Worm (Caenorhabditis elegans) whole organism, midembryonic: ENCODE data around the gene C28D4.18.

Experiments used
- T22C8.4 ChIP-seq: fragments of 200-800 bp; sonication (Bioruptor generic); IDR thresholded peaks from 2 replicates; pipeline ENCODE4 v1.3.6; 2022; ENCODE audit warnings: missing genetic modification characterization, missing compliant biosample characterization
- cog-1 ChIP-seq: sonication (generic microtip); optimal IDR thresholded peaks from 2 replicates; lab custom pipeline; 2016; ENCODE audit warnings: missing genetic modification characterization, missing compliant biosample characterization
- flt-1 ChIP-seq: fragments of 200-800 bp; sonication (Bioruptor generic); IDR thresholded peaks from 2 replicates; pipeline ENCODE4 v1.3.6; 2022; ENCODE audit warnings: missing genetic modification characterization, missing compliant biosample characterization
- klf-2 ChIP-seq: fragments of 200-800 bp; sonication (Bioruptor generic); conservative IDR thresholded peaks from 2 replicates; pipeline ENCODE4 v1.3.6; 2022; ENCODE audit warnings: missing genetic modification reagents, missing genetic modification characterization, missing compliant biosample characterization
- med-1 ChIP-seq: sonication (generic microtip); optimal IDR thresholded peaks from 2 replicates; lab custom pipeline; 2017; ENCODE audit warnings: missing genetic modification characterization, mild to moderate bottlenecking, missing compliant biosample characterization, antibody characterized with exemption, missing genetic modification reagents; ENCODE audit not compliant: insufficient read depth
- ref-1 ChIP-seq: fragments of 200-800 bp; sonication (Bioruptor generic); conservative IDR thresholded peaks from 2 replicates; pipeline ENCODE4 v1.3.6; 2022; ENCODE audit warnings: missing genetic modification reagents, missing genetic modification characterization, missing compliant biosample characterization
- tab-1 ChIP-seq: fragments of 200-800 bp; sonication (Bioruptor generic); IDR thresholded peaks from 2 replicates; pipeline ENCODE4 v1.3.6; 2022; ENCODE audit warnings: missing genetic modification characterization, missing compliant biosample characterization
- ztf-23 ChIP-seq: fragments of 200-800 bp; sonication (Bioruptor generic); IDR thresholded peaks from 2 replicates; pipeline ENCODE4 v1.3.6; 2022; ENCODE audit warnings: missing genetic modification reagents, missing genetic modification characterization, missing compliant biosample characterization
- ztf-29 ChIP-seq: fragments of 200-800 bp; sonication (Bioruptor generic); IDR thresholded peaks from 2 replicates; pipeline ENCODE4 v1.3.6; 2022; ENCODE audit warnings: missing genetic modification reagents, missing genetic modification characterization, missing compliant biosample characterization

The C28D4.18 gene

DNA sequence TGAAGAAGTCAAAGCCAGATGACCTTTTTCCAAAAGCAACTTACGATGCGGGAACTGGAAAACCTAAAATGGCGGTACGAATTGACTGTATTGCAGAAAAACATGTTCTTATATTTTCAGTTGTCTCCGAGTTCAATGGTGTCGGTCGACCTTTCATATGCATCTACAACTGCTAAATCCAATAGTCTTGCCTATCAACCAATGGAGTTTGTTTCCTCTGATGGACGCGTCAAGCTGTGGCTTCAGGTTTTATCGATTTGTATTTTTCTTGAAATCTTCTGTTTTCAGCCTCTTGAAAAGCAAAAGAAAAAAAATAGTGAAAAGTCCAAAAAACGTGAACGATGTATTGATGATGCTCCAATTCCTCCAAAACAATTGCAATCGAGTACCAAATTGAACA lies 10.8 kb upstream of the C28D4.18 start:
- TF ChIP-seq ztf-23 (no peak), ztf-29 (GFP tag; lab: Robert Waterston, UW) (no peak), klf-2 (GFP tag; lab: Robert Waterston, UW) (no peak), med-1 (GFP tag; lab: Kevin White, UChicago) (no peak), cog-1 (tag; lab: Kevin White, UChicago) (no peak), tab-1 (GFP tag; lab: Robert Waterston, UW) (no peak), ref-1 (no peak), T22C8.4 (GFP tag; lab: Robert Waterston, UW) (no peak), flt-1 (GFP tag; lab: Robert Waterston, UW) (no peak)

DNA sequence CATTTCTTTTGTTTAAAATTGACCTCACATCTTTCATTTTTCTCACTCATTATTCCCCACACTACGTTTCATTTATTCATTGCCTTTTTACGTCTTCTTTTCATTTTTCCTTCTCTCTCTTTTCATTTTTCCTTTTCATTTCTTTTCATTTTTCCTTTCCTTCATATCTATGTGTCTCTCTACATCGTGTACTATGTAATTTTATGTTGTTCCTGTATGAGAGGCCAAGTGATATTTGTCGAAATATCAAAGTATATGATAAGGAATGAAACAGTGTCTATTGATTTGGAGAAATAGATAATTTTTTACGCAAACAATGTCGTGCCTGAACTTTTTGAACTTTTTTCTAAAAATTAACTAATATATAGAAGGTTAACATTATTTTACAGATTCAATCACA lies 8.6 kb upstream of the C28D4.18 start:
- TF ChIP-seq tab-1 (GFP tag; lab: Robert Waterston, UW), result no peak
- no peak for TF ChIP-seq med-1 (GFP tag; lab: Kevin White, UChicago)
- TF ChIP-seq ztf-23, result no peak
- TF ChIP-seq ref-1, result no peak
- no peak for TF ChIP-seq cog-1 (tag; lab: Kevin White, UChicago)
- no peak for TF ChIP-seq klf-2 (GFP tag; lab: Robert Waterston, UW)
- TF ChIP-seq flt-1 (GFP tag; lab: Robert Waterston, UW), result no peak
- TF ChIP-seq ztf-29 (GFP tag; lab: Robert Waterston, UW), result no peak
- TF ChIP-seq T22C8.4 (GFP tag; lab: Robert Waterston, UW), result no peak

DNA sequence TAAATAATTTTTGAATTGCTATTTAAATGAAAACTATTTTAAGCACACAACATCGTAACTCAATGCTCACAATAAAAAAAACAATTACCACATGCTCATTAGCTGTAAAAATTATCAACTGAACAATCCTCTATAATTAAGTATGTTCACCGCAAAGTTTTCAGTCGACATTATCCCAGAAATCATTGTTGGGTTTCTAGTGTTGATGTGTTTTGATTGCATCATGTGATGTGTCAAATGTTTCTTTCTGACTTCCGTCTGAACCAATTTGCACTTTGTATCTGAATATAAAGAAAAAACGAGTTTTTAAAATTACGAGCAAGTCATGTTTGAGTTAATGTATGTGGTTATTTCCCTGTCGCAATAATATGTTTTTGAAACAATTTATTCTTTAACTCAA lies 7.2 kb upstream of the C28D4.18 start:
- no peak for TF ChIP-seq tab-1 (GFP tag; lab: Robert Waterston, UW)
- no peak for TF ChIP-seq ztf-23

DNA sequence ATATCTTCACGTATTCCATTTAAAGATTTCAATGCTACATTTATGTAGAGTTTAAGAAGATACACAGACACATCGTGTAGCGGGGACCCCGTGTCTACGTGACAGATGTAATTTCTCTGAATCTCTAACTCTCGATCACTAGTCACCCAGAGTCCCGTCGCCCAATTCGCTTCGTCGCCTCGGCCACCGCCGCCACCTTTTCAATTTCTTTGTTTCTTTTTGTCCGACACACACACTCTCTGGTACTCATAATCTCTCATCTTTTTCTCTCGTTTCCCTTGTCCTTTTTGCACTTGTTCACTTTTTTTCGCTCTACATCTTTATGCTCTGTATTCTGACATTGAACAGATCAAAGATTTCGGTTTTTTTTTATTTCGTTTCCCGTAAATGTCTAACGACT lies 6.7 kb upstream of the C28D4.18 start:
- no peak for TF ChIP-seq flt-1 (GFP tag; lab: Robert Waterston, UW)
- TF ChIP-seq T22C8.4 (GFP tag; lab: Robert Waterston, UW), result no peak
- no peak for TF ChIP-seq ztf-29 (GFP tag; lab: Robert Waterston, UW)
- no peak for TF ChIP-seq med-1 (GFP tag; lab: Kevin White, UChicago)
- TF ChIP-seq cog-1 (tag; lab: Kevin White, UChicago), result peak; percentile 9
- no peak for TF ChIP-seq klf-2 (GFP tag; lab: Robert Waterston, UW)
- TF ChIP-seq tab-1 (GFP tag; lab: Robert Waterston, UW), result no peak
- TF ChIP-seq ztf-23, result no peak

DNA sequence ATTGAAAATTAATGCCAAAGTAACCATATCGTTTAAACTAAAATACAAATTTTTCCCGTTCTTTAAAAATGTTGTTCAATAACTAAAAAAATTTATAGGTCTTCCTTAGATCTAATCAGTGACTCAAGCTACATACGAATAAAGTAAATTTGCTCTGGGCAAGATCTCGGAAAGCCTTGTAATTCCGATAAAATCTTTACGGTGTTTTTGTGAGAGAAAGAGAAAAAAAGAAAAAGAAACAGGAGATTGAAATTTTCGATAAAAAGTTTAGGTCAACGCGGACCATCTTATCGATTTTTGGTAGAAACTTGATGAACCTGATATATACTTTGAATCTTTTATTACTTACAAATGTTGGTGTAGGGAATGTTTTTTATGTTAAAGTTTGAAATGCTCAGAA lies 1.9 kb upstream of the C28D4.18 start:
- no peak for TF ChIP-seq ztf-23
- TF ChIP-seq cog-1 (tag; lab: Kevin White, UChicago), result no peak
- no peak for TF ChIP-seq T22C8.4 (GFP tag; lab: Robert Waterston, UW)
- TF ChIP-seq klf-2 (GFP tag; lab: Robert Waterston, UW), result no peak
- TF ChIP-seq tab-1 (GFP tag; lab: Robert Waterston, UW), result no peak
- TF ChIP-seq flt-1 (GFP tag; lab: Robert Waterston, UW), result no peak
- TF ChIP-seq ztf-29 (GFP tag; lab: Robert Waterston, UW), result no peak
- TF ChIP-seq med-1 (GFP tag; lab: Kevin White, UChicago), result no peak
- TF ChIP-seq ref-1, result no peak

DNA sequence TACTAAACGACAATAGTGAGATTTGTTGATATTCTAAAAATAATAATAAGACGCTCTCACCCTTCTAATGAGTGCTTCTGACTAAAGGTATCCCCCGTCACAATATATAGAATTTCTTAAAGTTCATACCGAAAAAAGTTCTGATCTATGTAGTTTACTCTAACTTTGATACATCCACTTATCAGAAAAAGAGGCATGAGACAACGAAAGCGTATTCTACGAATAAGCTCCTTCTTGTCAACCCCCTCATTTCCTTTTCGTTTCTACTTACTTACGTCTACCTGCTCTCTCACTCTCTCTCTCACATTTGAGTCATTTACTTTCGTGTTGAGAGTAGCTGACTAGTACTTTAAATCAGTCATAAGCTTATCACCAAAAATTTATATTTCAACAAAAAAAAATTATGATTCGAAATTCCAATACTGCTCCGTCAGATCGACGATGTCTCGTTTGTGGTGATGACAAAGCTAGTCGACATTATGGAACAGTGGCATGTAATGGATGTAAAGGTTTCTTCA lies 447 bp downstream of the C28D4.18 start:
- TF ChIP-seq klf-2 (GFP tag; lab: Robert Waterston, UW) (no peak), tab-1 (GFP tag; lab: Robert Waterston, UW) (no peak), T22C8.4 (GFP tag; lab: Robert Waterston, UW) (no peak), flt-1 (GFP tag; lab: Robert Waterston, UW) (no peak), cog-1 (tag; lab: Kevin White, UChicago) (no peak), med-1 (GFP tag; lab: Kevin White, UChicago) (no peak), ztf-29 (GFP tag; lab: Robert Waterston, UW) (no peak), ztf-23 (no peak), ref-1 (no peak)

DNA sequence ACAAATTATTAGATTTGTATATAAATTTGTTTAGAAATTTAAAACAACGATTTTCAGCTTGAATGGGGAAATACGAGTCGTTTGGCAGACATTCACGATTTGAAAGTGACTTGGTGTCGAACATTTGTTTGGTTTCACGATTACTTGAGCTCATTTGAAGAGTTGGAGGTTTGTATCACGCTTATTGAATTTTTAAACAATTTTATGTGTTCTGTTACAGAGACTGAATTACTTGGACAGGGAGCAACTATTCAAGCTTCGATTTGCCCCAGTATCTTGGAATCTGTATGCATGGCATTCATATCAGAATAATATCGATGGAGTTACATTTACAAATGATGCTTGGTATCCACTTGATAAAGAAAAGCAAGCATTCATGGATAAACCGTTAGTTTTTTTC lies 2.1 kb downstream of the C28D4.18 start:
- TF ChIP-seq cog-1 (tag; lab: Kevin White, UChicago) (no peak), tab-1 (GFP tag; lab: Robert Waterston, UW) (no peak), ref-1 (no peak), klf-2 (GFP tag; lab: Robert Waterston, UW) (no peak), ztf-29 (GFP tag; lab: Robert Waterston, UW) (no peak), T22C8.4 (GFP tag; lab: Robert Waterston, UW) (no peak), flt-1 (GFP tag; lab: Robert Waterston, UW) (no peak), ztf-23 (no peak), med-1 (GFP tag; lab: Kevin White, UChicago) (no peak)

DNA sequence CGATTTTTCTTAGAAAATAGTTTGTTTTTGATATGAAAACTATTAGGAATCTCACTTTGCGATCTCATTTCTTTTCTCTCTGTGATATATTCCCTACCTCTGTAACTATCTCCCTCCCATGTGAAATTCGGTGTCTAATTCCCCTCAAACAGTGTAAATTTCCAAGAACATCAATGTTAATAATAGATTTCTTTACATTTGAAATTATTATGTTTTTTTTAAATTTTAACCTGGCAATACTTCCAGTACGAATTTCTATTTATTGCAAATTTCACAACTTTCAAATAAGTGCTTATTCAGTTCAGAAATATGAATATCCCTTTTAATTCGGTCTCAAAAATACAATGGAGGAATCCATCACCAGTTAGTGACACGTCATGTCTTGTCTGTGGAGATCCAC lies 3.3 kb downstream of the C28D4.18 start, which contains the start of gene nhr-100:
TSS of gene nhr-100 (plus strand) at position 301 of the 400 bp plus-strand sequence.
- TF ChIP-seq tab-1 (GFP tag; lab: Robert Waterston, UW), result no peak
- TF ChIP-seq ref-1, result no peak
- no peak for TF ChIP-seq ztf-29 (GFP tag; lab: Robert Waterston, UW)
- no peak for TF ChIP-seq flt-1 (GFP tag; lab: Robert Waterston, UW)
- TF ChIP-seq med-1 (GFP tag; lab: Kevin White, UChicago), result no peak
- TF ChIP-seq klf-2 (GFP tag; lab: Robert Waterston, UW), result no peak
- no peak for TF ChIP-seq T22C8.4 (GFP tag; lab: Robert Waterston, UW)
- TF ChIP-seq ztf-23, result no peak
- no peak for TF ChIP-seq cog-1 (tag; lab: Kevin White, UChicago)

DNA sequence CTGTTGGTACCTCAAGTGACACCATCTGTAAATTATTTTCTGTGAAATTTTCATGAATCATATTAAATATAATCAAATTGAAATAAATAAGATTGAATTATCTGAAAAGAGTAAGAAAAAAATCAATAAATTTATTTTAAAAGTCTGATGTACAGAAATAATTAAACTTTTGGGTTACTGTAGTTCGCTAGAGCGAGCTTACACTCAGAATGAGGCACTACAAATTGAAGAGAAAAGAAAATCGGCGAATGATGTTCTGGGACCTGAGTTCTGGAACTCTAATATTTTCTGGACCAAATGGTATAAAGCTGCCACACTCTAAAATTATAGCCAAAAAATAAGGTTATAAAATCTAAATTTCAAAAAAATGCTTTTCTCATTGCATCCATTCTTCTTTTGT lies 8.8 kb downstream of the C28D4.18 start:
- TF ChIP-seq ref-1 (no peak), med-1 (GFP tag; lab: Kevin White, UChicago) (no peak), cog-1 (tag; lab: Kevin White, UChicago) (no peak), flt-1 (GFP tag; lab: Robert Waterston, UW) (no peak), tab-1 (GFP tag; lab: Robert Waterston, UW) (no peak), T22C8.4 (GFP tag; lab: Robert Waterston, UW) (no peak), ztf-29 (GFP tag; lab: Robert Waterston, UW) (no peak)
